Fruit fly (Drosophila melanogaster) whole organism: Measurements from ENCODE around the gene CG7573.

ENCODE experiments used
- CG8478 ChIP-seq: fragments of >200 bp; optimal IDR thresholded peaks from 2 replicates; lab custom pipeline; 2018; ENCODE audit warnings: inconsistent platforms
- Dll ChIP-seq: fragments of >200 bp; optimal IDR thresholded peaks from 2 replicates; lab custom pipeline; 2017
- EcR ChIP-seq, 2 experiments: fragments of >200 bp; optimal IDR thresholded peaks; 2 replicates each; lab custom pipeline; 2017; ENCODE audit warnings: missing biosample characterization in 2 of 2, missing genetic modification characterization in 2 of 2, missing genetic modification reagents in 2 of 2
- psq ChIP-seq: fragments of >200 bp; optimal IDR thresholded peaks from 2 replicates; lab custom pipeline; 2017

dm6 chr3L:11351715-11352114 lies 40.2 kb downstream of the CG7573 start:
- TF ChIP-seq CG8478 (lab: Kevin White, UChicago) (no peak), EcR (GFP tag; optimal IDR thresholded peaks at IDR 0.05; lab: Kevin White, UChicago) (no peak), psq (lab: Kevin White, UChicago) (no peak), Dll (lab: Kevin White, UChicago) (no peak)
